Comparison of ENCODE assay signal across 1 fruit fly cellular context in the genomic region with DNA sequence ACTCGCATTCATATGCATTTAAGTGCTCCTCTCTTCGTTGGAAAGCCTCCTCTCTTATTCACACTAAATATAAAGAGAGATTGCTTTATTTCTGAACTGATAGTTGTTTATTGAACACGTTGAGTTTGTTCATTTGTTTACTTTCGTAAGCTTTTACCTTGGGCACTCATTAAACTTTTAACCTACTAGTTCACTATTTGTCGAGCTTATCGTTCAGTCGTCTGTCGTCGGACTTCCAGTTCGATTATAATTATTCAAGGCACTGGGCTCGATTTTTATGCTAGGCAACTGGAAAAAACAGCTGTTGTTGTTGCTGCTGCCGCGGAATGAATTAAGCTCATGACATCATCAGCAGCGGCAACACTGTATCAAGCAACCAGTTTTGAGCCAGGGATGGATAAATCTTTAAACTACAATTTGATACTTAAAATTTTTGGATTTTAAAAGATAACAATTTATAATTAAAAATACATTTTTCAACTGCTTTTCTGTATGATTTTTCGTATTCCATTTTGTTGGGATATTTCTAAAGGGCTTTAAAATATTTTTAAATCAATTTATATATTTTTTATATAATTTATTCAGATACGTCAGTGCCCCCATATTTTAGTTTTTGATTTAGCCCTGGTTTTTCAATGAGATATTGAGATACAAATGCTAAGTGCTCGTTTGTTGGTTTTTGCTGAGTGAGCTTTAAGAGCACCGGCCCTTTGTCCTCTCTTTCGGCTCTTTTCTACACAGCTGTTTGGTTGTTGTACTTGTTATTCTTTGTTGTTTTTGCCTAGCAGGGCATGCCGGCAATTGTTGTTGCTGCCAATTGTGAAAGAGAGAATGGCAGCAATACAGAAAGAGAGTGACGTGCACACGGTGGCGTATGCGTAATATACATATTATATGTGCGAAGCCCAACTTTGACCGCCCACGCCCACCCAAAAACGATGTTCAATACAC.
TF ChIP-seq lines count a peak whose summit lies in the region.

No protein-coding gene starts in this region.

TF ChIP-seq in whole organism, embryonic, 481 proteins besides CTCF, POLR2A, EP300 and RAD21 (continued from another document and continues in another):
- TF ChIP-seq Sin3A (optimal IDR thresholded peaks at IDR 0.05; lab: Kevin White, UChicago) (no peak), CG1529 (GFP tag; optimal IDR thresholded peaks at IDR 0.05; lab: Kevin White, UChicago) (peak; percentile 78), HmgD (GFP tag; optimal IDR thresholded peaks at IDR 0.05; lab: Kevin White, UChicago) (no peak), NC2β (GFP tag; optimal IDR thresholded peaks at IDR 0.05; lab: Kevin White, UChicago) (no peak), shn (GFP tag; optimal IDR thresholded peaks at IDR 0.05; lab: Kevin White, UChicago) (no peak), CG31365 (tag; optimal IDR thresholded peaks at IDR 0.05; lab: Kevin White, UChicago) (peak; percentile 12), YL-1 (GFP tag; optimal IDR thresholded peaks at IDR 0.05; lab: Kevin White, UChicago) (peak; percentile 82), CG11695 (GFP tag; IDR thresholded peaks at IDR 0.05; lab: Robert Waterston, UW) (peak; percentile 99), CG9817 (tag; optimal IDR thresholded peaks at IDR 0.05; lab: Kevin White, UChicago) (peak; percentile 95), CG6689 (GFP tag; IDR thresholded peaks at IDR 0.05; lab: Robert Waterston, UW) (peak; percentile 97), CG17385 (GFP tag; optimal IDR thresholded peaks at IDR 0.05; lab: Kevin White, UChicago) (peak; percentile 92), Sox102F (GFP tag; optimal IDR thresholded peaks at IDR 0.05; lab: Kevin White, UChicago) (peak; percentile 97), CG3281 (GFP tag; optimal IDR thresholded peaks at IDR 0.05; lab: Kevin White, UChicago) (peak; percentile 97), oc (tag; optimal IDR thresholded peaks at IDR 0.05; lab: Kevin White, UChicago) (peak; percentile 92), chinmo (GFP tag; IDR thresholded peaks at IDR 0.05; lab: Robert Waterston, UW; ENCODE audit: partially characterized antibody) (peak; percentile 94; the same call in 3 of the 4 replicates), CG5180 (GFP tag; optimal IDR thresholded peaks at IDR 0.05; lab: Kevin White, UChicago) (peak; percentile 87), CG30403 (GFP tag; optimal IDR thresholded peaks at IDR 0.05; lab: Kevin White, UChicago) (peak; percentile 92), Atf3 (GFP tag; optimal IDR thresholded peaks at IDR 0.05; lab: Kevin White, UChicago) (peak; percentile 72), bab2 (GFP tag; optimal IDR thresholded peaks at IDR 0.05; lab: Kevin White, UChicago) (peak; percentile 30), cato (GFP tag; optimal IDR thresholded peaks at IDR 0.05; lab: Kevin White, UChicago; ENCODE audit: borderline replicate concordance) (peak; percentile 49), CG11723 (GFP tag; optimal IDR thresholded peaks at IDR 0.05; lab: Kevin White, UChicago) (peak; percentile 83), CG10147 (GFP tag; optimal IDR thresholded peaks at IDR 0.05; lab: Kevin White, UChicago) (peak; percentile 96), kah (GFP tag; optimal IDR thresholded peaks at IDR 0.05; lab: Kevin White, UChicago) (peak; percentile 81), slp2 (GFP tag; optimal IDR thresholded peaks at IDR 0.05; lab: Kevin White, UChicago) (peak; percentile 25), unpg (GFP tag; optimal IDR thresholded peaks at IDR 0.05; lab: Kevin White, UChicago) (peak; percentile 94), ap (GFP tag; IDR thresholded peaks at IDR 0.05; lab: Robert Waterston, UW) (peak; percentile 90), MTF-1 (GFP tag; optimal IDR thresholded peaks at IDR 0.05; lab: Kevin White, UChicago; ENCODE audit: borderline replicate concordance) (peak; percentile 51), otp (GFP tag; IDR thresholded peaks at IDR 0.05; lab: Robert Waterston, UW) (peak; percentile 68; the same call in 2 of the 3 replicates), kay (GFP tag; optimal IDR thresholded peaks at IDR 0.05; lab: Kevin White, UChicago) (peak; percentile 86), eyg (GFP tag; optimal IDR thresholded peaks at IDR 0.05; lab: Kevin White, UChicago) (no peak), CG2875 (GFP tag; optimal IDR thresholded peaks at IDR 0.05; lab: Kevin White, UChicago) (peak; percentile 79), inv (GFP tag; IDR thresholded peaks at IDR 0.05; lab: Robert Waterston, UW; ENCODE audit: partially characterized antibody) (no peak), Atf-2 (GFP tag; optimal IDR thresholded peaks at IDR 0.05; lab: Kevin White, UChicago) (no peak), nom (GFP tag; optimal IDR thresholded peaks at IDR 0.05; lab: Kevin White, UChicago) (peak; percentile 79), CG1024 (GFP tag; IDR thresholded peaks at IDR 0.05; lab: Robert Waterston, UW) (peak; percentile 77), jing (GFP tag; optimal IDR thresholded peaks at IDR 0.05; lab: Kevin White, UChicago) (peak; percentile 47), CG7786 (GFP tag; optimal IDR thresholded peaks at IDR 0.05; lab: Kevin White, UChicago) (peak; percentile 22), nerfin-2 (GFP tag; IDR thresholded peaks at IDR 0.05; lab: Robert Waterston, UW; ENCODE audit: partially characterized antibody) (no peak), pfk (GFP tag; optimal IDR thresholded peaks at IDR 0.05; lab: Kevin White, UChicago) (no peak), ci (GFP tag; IDR thresholded peaks at IDR 0.05; lab: Robert Waterston, UW) (peak; percentile 88), TFAM (GFP tag; optimal IDR thresholded peaks at IDR 0.05; lab: Kevin White, UChicago) (no peak), CG11560 (tag; IDR thresholded peaks at IDR 0.05; lab: Robert Waterston, UW) (peak; percentile 85), CG32772 (GFP tag; IDR thresholded peaks at IDR 0.05; lab: Robert Waterston, UW) (peak; percentile 94), CG6791 (GFP tag; IDR thresholded peaks at IDR 0.05; lab: Robert Waterston, UW; ENCODE audit: partially characterized antibody) (no peak), mam (GFP tag; optimal IDR thresholded peaks at IDR 0.05; lab: Kevin White, UChicago) (peak; percentile 7), CkIIα-i1 (GFP tag; IDR thresholded peaks at IDR 0.05; lab: Robert Waterston, UW) (0 out of 2 replicates have a peak, but pooled peaks have one; percentile 51), CG2116 (GFP tag; optimal IDR thresholded peaks at IDR 0.05; lab: Kevin White, UChicago) (peak; percentile 57), CG2120 (GFP tag; optimal IDR thresholded peaks at IDR 0.05; lab: Kevin White, UChicago) (peak; percentile 88), CG13287 (GFP tag; IDR thresholded peaks at IDR 0.05; lab: Robert Waterston, UW; ENCODE audit: partially characterized antibody) (peak; percentile 64), CG1647 (GFP tag; optimal IDR thresholded peaks at IDR 0.05; lab: Kevin White, UChicago) (no peak), klu (GFP tag; IDR thresholded peaks at IDR 0.05; lab: Robert Waterston, UW) (peak; percentile 92), CG17186 (GFP tag; optimal IDR thresholded peaks at IDR 0.05; lab: Kevin White, UChicago) (peak; percentile 6), Hey (tag; optimal IDR thresholded peaks at IDR 0.05; lab: Kevin White, UChicago) (peak; percentile 67), D19A (tag; optimal IDR thresholded peaks at IDR 0.05; lab: Kevin White, UChicago) (peak; percentile 93), CG14965 (GFP tag; optimal IDR thresholded peaks at IDR 0.05; lab: Kevin White, UChicago; ENCODE audit: borderline replicate concordance) (no peak), Trl (optimal IDR thresholded peaks at IDR 0.05; lab: Kevin White, UChicago) (peak; percentile 79 to 97), Trl (GFP tag; optimal IDR thresholded peaks at IDR 0.05; lab: Kevin White, UChicago) (no peak), CG13123 (GFP tag; optimal IDR thresholded peaks at IDR 0.05; lab: Kevin White, UChicago) (no peak), ewg (GFP tag; optimal IDR thresholded peaks at IDR 0.05; lab: Kevin White, UChicago) (peak; percentile 84), Sry-δ (GFP tag; optimal IDR thresholded peaks at IDR 0.05; lab: Kevin White, UChicago) (no peak), chm (GFP tag; IDR thresholded peaks at IDR 0.05; lab: Robert Waterston, UW) (peak; percentile 79; the same call in 1 of the 2 replicates), BtbVII (GFP tag; optimal IDR thresholded peaks at IDR 0.05; lab: Kevin White, UChicago) (peak; percentile 96), sr (GFP tag; IDR thresholded peaks at IDR 0.05; lab: Robert Waterston, UW) (no peak; the same call in 2 of the 3 replicates), CG4282 (GFP tag; optimal IDR thresholded peaks at IDR 0.05; lab: Kevin White, UChicago) (no peak), CG15269 (tag; optimal IDR thresholded peaks at IDR 0.05; lab: Kevin White, UChicago) (peak; percentile 98), CG6854 (GFP tag; optimal IDR thresholded peaks at IDR 0.05; lab: Kevin White, UChicago) (peak; percentile 96), seq (GFP tag; IDR thresholded peaks at IDR 0.05; lab: Robert Waterston, UW) (peak; percentile 92), CG6765 (GFP tag; optimal IDR thresholded peaks at IDR 0.05; lab: Kevin White, UChicago) (peak; percentile 93), Dad (GFP tag; optimal IDR thresholded peaks at IDR 0.05; lab: Kevin White, UChicago) (peak; percentile 4), row (GFP tag; IDR thresholded peaks at IDR 0.05; lab: Robert Waterston, UW) (peak; percentile 95), dmrt99B (tag; optimal IDR thresholded peaks at IDR 0.05; lab: Kevin White, UChicago) (peak; percentile 99), cad (GFP tag; optimal IDR thresholded peaks at IDR 0.05; lab: Kevin White, UChicago) (no peak), Ada2b (GFP tag; IDR thresholded peaks at IDR 0.05; lab: Robert Waterston, UW) (peak; percentile 93), fd64A (GFP tag; optimal IDR thresholded peaks at IDR 0.05; lab: Kevin White, UChicago) (no peak), sna (GFP tag; IDR thresholded peaks at IDR 0.05; lab: Robert Waterston, UW; ENCODE audit: partially characterized antibody) (no peak), sima (GFP tag; optimal IDR thresholded peaks at IDR 0.05; lab: Kevin White, UChicago) (no peak), Max (GFP tag; optimal IDR thresholded peaks at IDR 0.05; lab: Kevin White, UChicago) (peak; percentile 73), HmgZ (tag; optimal IDR thresholded peaks at IDR 0.05; lab: Kevin White, UChicago) (peak; percentile 84), Hr78 (GFP tag; optimal IDR thresholded peaks at IDR 0.05; lab: Kevin White, UChicago) (peak in 1 of 2 experiments; percentile 93), Lhr (GFP tag; optimal IDR thresholded peaks at IDR 0.05; lab: Kevin White, UChicago) (peak; percentile 8), rib (GFP tag; IDR thresholded peaks at IDR 0.05; lab: Robert Waterston, UW) (peak; percentile 93), chn (GFP tag; optimal IDR thresholded peaks at IDR 0.05; lab: Kevin White, UChicago) (peak; percentile 14), CG10979 (tag; optimal IDR thresholded peaks at IDR 0.05; lab: Kevin White, UChicago) (peak; percentile 96), CG12104 (GFP tag; optimal IDR thresholded peaks at IDR 0.05; lab: Kevin White, UChicago) (peak; percentile 94), CG8765 (GFP tag; IDR thresholded peaks at IDR 0.05; lab: Robert Waterston, UW) (peak; percentile 58; the same call in 1 of the 2 replicates), CG8944 (GFP tag; optimal IDR thresholded peaks at IDR 0.05; lab: Kevin White, UChicago) (no peak), CG4360 (GFP tag; IDR thresholded peaks at IDR 0.05; lab: Robert Waterston, UW) (peak; percentile 62), odd (GFP tag; optimal IDR thresholded peaks at IDR 0.05; lab: Kevin White, UChicago) (peak; percentile 92), sob (GFP tag; IDR thresholded peaks at IDR 0.05; lab: Robert Waterston, UW) (peak; percentile 96), tgo (GFP tag; IDR thresholded peaks at IDR 0.05; lab: Robert Waterston, UW) (peak; percentile 97), bcd (GFP tag; optimal IDR thresholded peaks at IDR 0.05; lab: Kevin White, UChicago) (peak; percentile 93), nerfin-1 (tag; optimal IDR thresholded peaks at IDR 0.05; lab: Kevin White, UChicago) (peak; percentile 92), ERR (GFP tag; optimal IDR thresholded peaks at IDR 0.05; lab: Kevin White, UChicago) (no peak), dpn (GFP tag; optimal IDR thresholded peaks at IDR 0.05; lab: Kevin White, UChicago) (peak in 1 of 2 experiments; percentile 89), CG11398 (GFP tag; optimal IDR thresholded peaks at IDR 0.05; lab: Kevin White, UChicago) (no peak), mirr (GFP tag; optimal IDR thresholded peaks at IDR 0.05; lab: Kevin White, UChicago) (peak; percentile 85), Mes4 (GFP tag; optimal IDR thresholded peaks at IDR 0.05; lab: Kevin White, UChicago) (no peak), Nf-YB (GFP tag; optimal IDR thresholded peaks at IDR 0.05; lab: Kevin White, UChicago) (peak; percentile 82), Nf-YA (GFP tag; IDR thresholded peaks at IDR 0.05; lab: Robert Waterston, UW) (peak; percentile 92), disco-r (GFP tag; optimal IDR thresholded peaks at IDR 0.05; lab: Kevin White, UChicago) (no peak), Atf6 (GFP tag; IDR thresholded peaks at IDR 0.05; lab: Robert Waterston, UW) (peak; percentile 95), Med (GFP tag; lab: Kevin White, UChicago) (peak; percentile 63), Hr3 (GFP tag; optimal IDR thresholded peaks at IDR 0.05; lab: Kevin White, UChicago) (peak; percentile 89), CG2199 (GFP tag; IDR thresholded peaks at IDR 0.05; lab: Robert Waterston, UW) (peak; percentile 54; the same call in 1 of the 3 replicates), Aef1 (GFP tag; IDR thresholded peaks at IDR 0.05; lab: Robert Waterston, UW) (peak; percentile 93), sd (tag; optimal IDR thresholded peaks at IDR 0.05; lab: Kevin White, UChicago) (peak; percentile 91), sc (optimal IDR thresholded peaks at IDR 0.05; lab: Kevin White, UChicago) (no peak), sc (GFP tag; optimal IDR thresholded peaks at IDR 0.05; lab: Kevin White, UChicago) (peak; percentile 81), Bdp1 (GFP tag; optimal IDR thresholded peaks at IDR 0.05; lab: Kevin White, UChicago) (no peak), CG12219 (GFP tag; optimal IDR thresholded peaks at IDR 0.05; lab: Kevin White, UChicago) (peak; percentile 67), dysf (GFP tag; IDR thresholded peaks at IDR 0.05; lab: Robert Waterston, UW) (peak; percentile 98), sens-2 (GFP tag; IDR thresholded peaks at IDR 0.05; lab: Robert Waterston, UW) (peak; percentile 69), ATbp (GFP tag; optimal IDR thresholded peaks at IDR 0.05; lab: Kevin White, UChicago) (peak; percentile 87), CG7372 (GFP tag; IDR thresholded peaks at IDR 0.05; lab: Robert Waterston, UW) (peak; percentile 95), CG3838 (GFP tag; optimal IDR thresholded peaks at IDR 0.05; lab: Kevin White, UChicago) (peak; percentile 29), Oaz (GFP tag; IDR thresholded peaks at IDR 0.05; lab: Robert Waterston, UW) (peak; percentile 81), Hand (GFP tag; optimal IDR thresholded peaks at IDR 0.05; lab: Kevin White, UChicago) (peak; percentile 96), ro (GFP tag; IDR thresholded peaks at IDR 0.05; lab: Robert Waterston, UW) (peak; percentile 89; the same call in 1 of the 2 replicates)
